Worm (Caenorhabditis elegans): ENCODE measurements around the gene ifc-2.
A peak's percentile ranks its signal among the peaks of the same experiment; 100 is the strongest.

Gene ifc-2

ce11 chrX:621688-622087 is 33.0 kb downstream of the ifc-2 start:
- no peak for TF ChIP-seq ztf-29 (GFP tag; IDR thresholded peaks at IDR 0.05)
- no peak for TF ChIP-seq cog-1 (tag; optimal IDR thresholded peaks at IDR 0.05)
- no peak for TF ChIP-seq T22C8.4 (GFP tag; IDR thresholded peaks at IDR 0.05)
- TF ChIP-seq tab-1 (GFP tag; IDR thresholded peaks at IDR 0.05), result no peak
- TF ChIP-seq ztf-23 (GFP tag; IDR thresholded peaks at IDR 0.05), result no peak
- no peak for TF ChIP-seq klf-2 (GFP tag; conservative IDR thresholded peaks at IDR 0.05)
- TF ChIP-seq flt-1 (GFP tag; IDR thresholded peaks at IDR 0.05), result no peak
- no peak for TF ChIP-seq ref-1 (GFP tag; conservative IDR thresholded peaks at IDR 0.05)
- no peak for TF ChIP-seq med-1 (GFP tag; optimal IDR thresholded peaks at IDR 0.05; ENCODE audit: insufficient read depth)

ce11 chrX:621190-621589 is 33.5 kb downstream of the ifc-2 start, which contains the start of gene unc-96:
TSS of gene unc-96 (minus strand) at chrX:621290.
- TF ChIP-seq ztf-23 (GFP tag; IDR thresholded peaks at IDR 0.05) (no peak), ref-1 (GFP tag; conservative IDR thresholded peaks at IDR 0.05) (no peak), T22C8.4 (GFP tag; IDR thresholded peaks at IDR 0.05) (no peak), cog-1 (tag; optimal IDR thresholded peaks at IDR 0.05) (no peak), tab-1 (GFP tag; IDR thresholded peaks at IDR 0.05) (no peak), ztf-29 (GFP tag; IDR thresholded peaks at IDR 0.05) (no peak), med-1 (GFP tag; optimal IDR thresholded peaks at IDR 0.05; ENCODE audit: insufficient read depth) (no peak), klf-2 (GFP tag; conservative IDR thresholded peaks at IDR 0.05) (no peak), flt-1 (GFP tag; IDR thresholded peaks at IDR 0.05) (no peak)

DNA sequence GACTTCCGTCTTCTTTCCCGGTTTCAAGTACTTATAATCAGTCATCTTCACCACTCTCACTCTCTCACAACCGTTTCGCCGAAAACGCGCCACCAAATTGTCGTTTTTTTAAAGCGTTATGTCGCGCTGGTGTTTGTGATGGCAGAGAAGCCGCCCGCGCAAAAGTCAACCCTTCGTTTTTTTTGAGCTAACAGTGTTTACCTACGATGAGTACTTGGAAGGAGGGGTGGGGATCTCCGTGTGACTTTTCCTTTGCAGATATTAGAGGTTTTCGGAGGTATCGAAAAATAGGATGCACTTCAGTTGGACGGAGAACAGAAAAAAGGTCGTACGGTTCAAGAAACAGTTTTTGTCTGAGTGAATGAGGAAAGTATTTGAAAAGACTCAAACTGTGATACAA is 37.0 kb downstream of the ifc-2 start:
- no peak for TF ChIP-seq cog-1 (tag; optimal IDR thresholded peaks at IDR 0.05)

ce11 chrX:612783-613182 is 41.9 kb downstream of the ifc-2 start:
- TF ChIP-seq flt-1 (GFP tag; IDR thresholded peaks at IDR 0.05) (no peak), med-1 (GFP tag; optimal IDR thresholded peaks at IDR 0.05; ENCODE audit: insufficient read depth) (no peak), ref-1 (GFP tag; conservative IDR thresholded peaks at IDR 0.05) (no peak), klf-2 (GFP tag; conservative IDR thresholded peaks at IDR 0.05) (no peak), cog-1 (tag; optimal IDR thresholded peaks at IDR 0.05) (no peak), T22C8.4 (GFP tag; IDR thresholded peaks at IDR 0.05) (no peak), ztf-29 (GFP tag; IDR thresholded peaks at IDR 0.05) (no peak), ztf-23 (GFP tag; IDR thresholded peaks at IDR 0.05) (no peak), tab-1 (GFP tag; IDR thresholded peaks at IDR 0.05) (no peak)

DNA sequence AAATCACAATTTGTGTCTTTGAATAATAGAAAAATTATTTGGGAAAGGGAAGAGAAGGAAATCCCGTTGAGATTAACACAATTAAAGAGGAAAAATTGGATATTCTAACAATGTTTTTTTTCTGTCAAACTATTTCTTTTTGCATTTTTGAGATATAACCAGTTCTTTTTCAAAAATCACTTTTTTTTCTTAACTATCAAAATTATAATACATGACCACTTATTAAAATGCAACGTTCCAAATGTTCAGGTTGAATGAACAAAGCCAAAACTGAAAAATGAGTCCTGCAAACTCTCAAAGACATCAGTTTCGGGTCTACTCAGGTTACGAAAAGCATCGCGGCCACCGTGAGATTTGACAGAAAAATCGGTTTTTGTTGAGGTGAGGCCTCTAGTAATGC is 45.2 kb downstream of the ifc-2 start:
- TF ChIP-seq ztf-29 (GFP tag; IDR thresholded peaks at IDR 0.05), result no peak
- TF ChIP-seq flt-1 (GFP tag; IDR thresholded peaks at IDR 0.05), result no peak
- no peak for TF ChIP-seq tab-1 (GFP tag; IDR thresholded peaks at IDR 0.05)
- TF ChIP-seq med-1 (GFP tag; optimal IDR thresholded peaks at IDR 0.05; ENCODE audit: insufficient read depth), result no peak
- TF ChIP-seq klf-2 (GFP tag; conservative IDR thresholded peaks at IDR 0.05), result no peak
- no peak for TF ChIP-seq T22C8.4 (GFP tag; IDR thresholded peaks at IDR 0.05)
- no peak for TF ChIP-seq ref-1 (GFP tag; conservative IDR thresholded peaks at IDR 0.05)
- no peak for TF ChIP-seq cog-1 (tag; optimal IDR thresholded peaks at IDR 0.05)
- TF ChIP-seq ztf-23 (GFP tag; IDR thresholded peaks at IDR 0.05), result no peak

ce11 chrX:608392-608791 is 46.3 kb downstream of the ifc-2 start, which contains the start of gene F13C5.5:
TSS of gene F13C5.5 (minus strand) at chrX:608492.
- TF ChIP-seq cog-1 (tag; optimal IDR thresholded peaks at IDR 0.05), result no peak
- no peak for TF ChIP-seq tab-1 (GFP tag; IDR thresholded peaks at IDR 0.05)
- no peak for TF ChIP-seq T22C8.4 (GFP tag; IDR thresholded peaks at IDR 0.05)
- TF ChIP-seq med-1 (GFP tag; optimal IDR thresholded peaks at IDR 0.05; ENCODE audit: insufficient read depth), result no peak
- TF ChIP-seq flt-1 (GFP tag; IDR thresholded peaks at IDR 0.05), result no peak
- TF ChIP-seq ztf-29 (GFP tag; IDR thresholded peaks at IDR 0.05), result no peak
- TF ChIP-seq ref-1 (GFP tag; conservative IDR thresholded peaks at IDR 0.05), result no peak
- no peak for TF ChIP-seq ztf-23 (GFP tag; IDR thresholded peaks at IDR 0.05)
- TF ChIP-seq klf-2 (GFP tag; conservative IDR thresholded peaks at IDR 0.05), result no peak

ce11 chrX:601860-602259 is 52.8 kb downstream of the ifc-2 start, which contains the start of gene F13C5.1:
TSS of gene F13C5.1 (plus strand) at chrX:602160.
- TF ChIP-seq tab-1 (GFP tag; IDR thresholded peaks at IDR 0.05), result no peak
- no peak for TF ChIP-seq klf-2 (GFP tag; conservative IDR thresholded peaks at IDR 0.05)
- TF ChIP-seq med-1 (GFP tag; optimal IDR thresholded peaks at IDR 0.05; ENCODE audit: insufficient read depth), result no peak
- no peak for TF ChIP-seq ztf-29 (GFP tag; IDR thresholded peaks at IDR 0.05)
- TF ChIP-seq ref-1 (GFP tag; conservative IDR thresholded peaks at IDR 0.05), result no peak
- TF ChIP-seq flt-1 (GFP tag; IDR thresholded peaks at IDR 0.05), result no peak
- TF ChIP-seq cog-1 (tag; optimal IDR thresholded peaks at IDR 0.05), result no peak
- no peak for TF ChIP-seq T22C8.4 (GFP tag; IDR thresholded peaks at IDR 0.05)

DNA sequence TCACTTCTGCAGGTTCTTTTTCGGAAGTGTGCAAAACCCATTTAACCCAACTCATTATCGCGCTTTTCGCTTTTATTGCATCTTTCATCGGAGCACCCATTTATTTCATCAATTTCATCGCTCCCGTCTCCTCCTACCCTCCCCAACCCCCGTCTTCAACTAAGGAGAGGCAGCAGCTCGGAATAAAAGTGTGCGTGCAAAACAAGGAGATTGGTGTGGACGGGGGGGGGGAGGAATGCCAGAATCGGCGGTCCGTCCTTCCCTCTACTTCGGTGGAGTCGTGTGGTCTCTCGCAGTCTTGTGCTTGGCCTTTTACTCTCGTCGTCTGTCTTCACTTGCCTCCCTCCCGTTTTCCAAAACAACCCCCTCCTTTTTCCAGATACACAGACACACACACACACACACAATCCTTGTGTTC is 53.4 kb downstream of the ifc-2 start:
- TF ChIP-seq ztf-23 (GFP tag; IDR thresholded peaks at IDR 0.05) (peak; percentile 58; the same call in 1 of the 2 replicates), T22C8.4 (GFP tag; IDR thresholded peaks at IDR 0.05) (no peak), cog-1 (tag; optimal IDR thresholded peaks at IDR 0.05) (no peak), flt-1 (GFP tag; IDR thresholded peaks at IDR 0.05) (peak; percentile 73), med-1 (GFP tag; optimal IDR thresholded peaks at IDR 0.05; ENCODE audit: insufficient read depth) (no peak), ref-1 (GFP tag; conservative IDR thresholded peaks at IDR 0.05) (no peak), tab-1 (GFP tag; IDR thresholded peaks at IDR 0.05) (0 out of 2 replicates have a peak, but pooled peaks have one; percentile 69), ztf-29 (GFP tag; IDR thresholded peaks at IDR 0.05) (no peak), klf-2 (GFP tag; conservative IDR thresholded peaks at IDR 0.05) (no peak)

DNA sequence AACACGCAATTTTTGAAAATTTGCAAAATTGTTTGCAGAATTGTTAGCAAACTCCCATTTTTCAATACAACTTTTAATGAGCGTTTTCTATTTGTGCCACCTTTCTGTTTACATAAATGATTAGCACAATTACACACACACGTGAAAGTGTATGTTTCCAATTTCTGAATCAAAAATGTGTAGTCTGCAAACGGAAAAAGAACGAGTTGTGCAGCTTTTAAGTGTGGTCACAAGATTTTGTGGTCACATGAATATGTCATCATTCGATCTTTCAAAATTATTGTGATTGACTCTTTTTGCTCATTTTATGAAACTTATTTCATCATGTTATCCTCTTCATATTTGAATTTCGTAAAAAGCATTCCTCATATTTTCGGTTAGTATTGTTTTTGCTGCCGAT is 54.0 kb downstream of the ifc-2 start:
- TF ChIP-seq T22C8.4 (GFP tag; IDR thresholded peaks at IDR 0.05) (no peak), ref-1 (GFP tag; conservative IDR thresholded peaks at IDR 0.05) (no peak), klf-2 (GFP tag; conservative IDR thresholded peaks at IDR 0.05) (no peak), tab-1 (GFP tag; IDR thresholded peaks at IDR 0.05) (no peak), flt-1 (GFP tag; IDR thresholded peaks at IDR 0.05) (no peak), cog-1 (tag; optimal IDR thresholded peaks at IDR 0.05) (no peak), ztf-29 (GFP tag; IDR thresholded peaks at IDR 0.05) (no peak), med-1 (GFP tag; optimal IDR thresholded peaks at IDR 0.05; ENCODE audit: insufficient read depth) (no peak), ztf-23 (GFP tag; IDR thresholded peaks at IDR 0.05) (no peak)

ce11 chrX:599476-599875 is 55.2 kb downstream of the ifc-2 start, which contains the start of gene F13C5.3:
TSS of gene F13C5.3 (minus strand) at chrX:599576.
- no peak for TF ChIP-seq ztf-29 (GFP tag; IDR thresholded peaks at IDR 0.05)
- TF ChIP-seq med-1 (GFP tag; optimal IDR thresholded peaks at IDR 0.05; ENCODE audit: insufficient read depth), result no peak
- no peak for TF ChIP-seq flt-1 (GFP tag; IDR thresholded peaks at IDR 0.05)
- TF ChIP-seq ref-1 (GFP tag; conservative IDR thresholded peaks at IDR 0.05), result no peak
- no peak for TF ChIP-seq T22C8.4 (GFP tag; IDR thresholded peaks at IDR 0.05)
- no peak for TF ChIP-seq cog-1 (tag; optimal IDR thresholded peaks at IDR 0.05)
- no peak for TF ChIP-seq klf-2 (GFP tag; conservative IDR thresholded peaks at IDR 0.05)
- no peak for TF ChIP-seq tab-1 (GFP tag; IDR thresholded peaks at IDR 0.05)
- no peak for TF ChIP-seq ztf-23 (GFP tag; IDR thresholded peaks at IDR 0.05)
